Fruit fly (Drosophila melanogaster): Measurements from ENCODE around the gene CG33257.

Gene CG33257

dm6 chr3L:16388264-16388663 lies 42.1 kb downstream of the CG33257 start:
- TF ChIP-seq Med (GFP tag) = peak; percentile 74
- peak; percentile 13; the same call in 1 of the 2 replicates for TF ChIP-seq danr (GFP tag; IDR thresholded peaks at IDR 0.05)
- peak; percentile 92 for TF ChIP-seq CG18011 (GFP tag; optimal IDR thresholded peaks at IDR 0.05)

- TF ChIP-seq CG13287 (GFP tag; IDR thresholded peaks at IDR 0.05; ENCODE audit: partially characterized antibody) (peak; percentile 67), CG11504 (tag; optimal IDR thresholded peaks at IDR 0.05) (peak; percentile 12), zen2 (GFP tag; IDR thresholded peaks at IDR 0.05; ENCODE audit: partially characterized antibody) (peak; percentile 50), wor (GFP tag; IDR thresholded peaks at IDR 0.05) (no peak), stwl (tag; optimal IDR thresholded peaks at IDR 0.05) (peak; percentile 98), CG5180 (GFP tag; optimal IDR thresholded peaks at IDR 0.05) (no peak), CG14710 (tag; optimal IDR thresholded peaks at IDR 0.05) (peak; percentile 21), Lim3 (GFP tag; IDR thresholded peaks at IDR 0.05) (no peak), Dref (GFP tag; IDR thresholded peaks at IDR 0.05) (peak; percentile 57), pzg (GFP tag; optimal IDR thresholded peaks at IDR 0.05) (peak; percentile 9), CG10267 (tag; optimal IDR thresholded peaks at IDR 0.05) (peak; percentile 86), gem (tag; optimal IDR thresholded peaks at IDR 0.05) (peak; percentile 4), usp (GFP tag; optimal IDR thresholded peaks at IDR 0.05) (no peak), E2f2 (GFP tag; IDR thresholded peaks at IDR 0.05) (peak; percentile 88), Dp (GFP tag; optimal IDR thresholded peaks at IDR 0.05) (peak; percentile 86), hbn (GFP tag; IDR thresholded peaks at IDR 0.05; ENCODE audit: partially characterized antibody) (0 out of 2 replicates have a peak, but pooled peaks have one; percentile 16), sens (GFP tag) (peak; percentile 52), Med (GFP tag) (peak; percentile 36), Dll (GFP tag; IDR thresholded peaks at IDR 0.05; ENCODE audit: partially characterized antibody) (0 out of 4 replicates have a peak, but pooled peaks have one; percentile 35), CG14860 (GFP tag; IDR thresholded peaks at IDR 0.05; ENCODE audit: partially characterized antibody) (peak; percentile 23; the same call in 1 of the 3 replicates), Blimp-1 (GFP tag; optimal IDR thresholded peaks at IDR 0.05) (peak; percentile 11), CG12391 (tag; optimal IDR thresholded peaks at IDR 0.05) (peak; percentile 5), Drgx (GFP tag; IDR thresholded peaks at IDR 0.05) (no peak), CG31441 (GFP tag; IDR thresholded peaks at IDR 0.05) (0 out of 2 replicates have a peak, but pooled peaks have one; percentile 11), phol (tag; optimal IDR thresholded peaks at IDR 0.05) (peak; percentile 3)
Observed at dm6 chr3L:16390793-16391192, 44.7 kb downstream of the CG33257 start.

dm6 chr3L:16391257-16391656 lies 45.1 kb downstream of the CG33257 start:
- no peak for TF ChIP-seq CG13287 (GFP tag; IDR thresholded peaks at IDR 0.05; ENCODE audit: partially characterized antibody)
- TF ChIP-seq zfh1 (GFP tag; IDR thresholded peaks at IDR 0.05) = 0 out of 3 replicates have a peak, but pooled peaks have one; percentile 23
- TF ChIP-seq Dip2 (GFP tag; IDR thresholded peaks at IDR 0.05) = no peak
- no peak for TF ChIP-seq amos (GFP tag; IDR thresholded peaks at IDR 0.05; ENCODE audit: partially characterized antibody)
- TF ChIP-seq pan (optimal IDR thresholded peaks at IDR 0.05) = no peak
- TF ChIP-seq pan (GFP tag; optimal IDR thresholded peaks at IDR 0.05 in 1 of 2, IDR thresholded peaks at IDR 0.05 in 1 of 2) = peak in 1 of 2 experiments; percentile 21
- no peak for TF ChIP-seq BtbVII (GFP tag; optimal IDR thresholded peaks at IDR 0.05)
- TF ChIP-seq dysf (GFP tag; IDR thresholded peaks at IDR 0.05) = 0 out of 3 replicates have a peak, but pooled peaks have one; percentile 20
- no peak for TF ChIP-seq CG2678 (tag; optimal IDR thresholded peaks at IDR 0.05)
- peak; percentile 28 for TF ChIP-seq Med (GFP tag)
- 0 out of 4 replicates have a peak, but pooled peaks have one; percentile 41 for TF ChIP-seq chinmo (GFP tag; IDR thresholded peaks at IDR 0.05; ENCODE audit: partially characterized antibody)
- TF ChIP-seq Ets65A (GFP tag) = peak; percentile 89
- TF ChIP-seq CG2712 (tag; optimal IDR thresholded peaks at IDR 0.05) = no peak
